Worm (Caenorhabditis elegans): ENCODE data around the gene T03G6.7.
A peak's percentile ranks its signal among the peaks of the same experiment; 100 is the strongest.

Gene T03G6.7

DNA sequence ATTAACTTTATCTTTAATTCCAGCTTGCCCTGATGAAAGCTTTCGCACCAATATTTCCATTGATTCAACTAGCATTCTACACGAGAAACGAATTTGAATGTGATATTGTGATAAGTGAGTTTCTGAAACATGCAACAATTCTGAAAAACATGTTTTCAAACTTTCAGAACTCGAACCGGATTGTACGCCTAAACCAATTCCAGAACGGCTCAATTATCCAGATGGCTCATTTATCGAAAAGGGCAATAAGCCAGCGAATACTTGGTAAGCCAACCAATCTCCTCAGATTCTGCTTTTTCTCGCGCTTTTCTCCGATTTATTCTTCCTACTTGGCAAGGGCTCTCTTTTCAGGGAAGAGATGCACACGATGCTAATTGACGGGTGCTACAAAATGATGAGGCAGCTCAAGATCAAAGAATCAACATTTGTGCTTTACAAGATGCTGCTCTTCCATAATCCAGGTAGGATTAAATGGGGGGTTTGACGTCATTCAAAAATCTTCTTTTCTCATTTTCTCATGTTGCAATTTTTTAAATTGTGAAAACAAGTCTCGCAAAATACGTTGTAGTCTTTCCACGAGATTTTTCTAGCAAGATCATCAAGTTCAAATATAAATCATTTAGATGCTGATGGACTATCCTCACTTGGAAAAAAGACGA is 10.6 kb downstream of the T03G6.7 start:
- TF ChIP-seq ces-1 (GFP tag; optimal IDR thresholded peaks at IDR 0.05) (peak; percentile 40), bed-3 (GFP tag; optimal IDR thresholded peaks at IDR 0.05) (no peak)

DNA sequence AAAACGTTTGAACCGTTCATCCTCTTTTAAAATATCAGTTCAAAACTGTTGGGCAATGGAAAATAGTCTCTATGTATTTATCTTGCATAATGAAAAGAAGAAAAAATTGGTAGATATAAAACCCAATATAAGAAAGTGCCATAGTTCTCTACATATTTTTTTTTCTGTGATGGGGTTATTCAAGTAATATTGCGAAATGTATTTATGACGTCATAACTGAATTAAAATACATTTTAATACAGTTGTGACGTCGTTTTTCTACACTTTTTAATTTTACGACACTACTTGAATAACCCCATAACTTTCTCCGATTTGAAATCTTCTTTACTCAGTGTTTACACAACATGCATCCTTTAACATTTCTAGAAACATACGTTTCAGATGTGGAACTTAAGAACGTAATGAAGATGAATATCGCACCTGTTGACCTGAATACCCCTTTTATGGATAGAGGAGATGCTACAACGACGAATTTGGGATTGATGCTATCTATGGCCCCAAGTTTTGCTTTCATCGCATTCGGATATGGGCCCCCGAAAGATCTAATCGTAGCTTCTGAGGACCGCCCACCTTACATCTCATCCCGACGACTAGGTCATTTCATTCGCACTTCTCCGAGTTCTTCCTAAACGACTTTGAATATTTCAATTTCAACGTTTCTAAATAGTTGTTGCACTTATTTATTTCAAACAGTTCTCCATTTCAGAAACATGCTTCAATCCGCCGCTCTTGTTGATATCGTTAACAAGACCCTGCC is 13.9 kb downstream of the T03G6.7 start, which contains the start of gene T03G6.1:
TSS of gene T03G6.1 (plus strand) at position 707 of the 757 bp plus-strand sequence.
- TF ChIP-seq nhr-237 (tag; optimal IDR thresholded peaks at IDR 0.05) (no peak), M03D4.4 (tag; optimal IDR thresholded peaks at IDR 0.05) (no peak), mep-1 (tag; optimal IDR thresholded peaks at IDR 0.05) (no peak), zip-8 (tag; optimal IDR thresholded peaks at IDR 0.05) (peak; percentile 88), elt-1 (tag; optimal IDR thresholded peaks at IDR 0.05; ENCODE audit: borderline replicate concordance, insufficient read depth) (peak; percentile 72), sem-2 (GFP tag; optimal IDR thresholded peaks at IDR 0.05) (no peak)

DNA sequence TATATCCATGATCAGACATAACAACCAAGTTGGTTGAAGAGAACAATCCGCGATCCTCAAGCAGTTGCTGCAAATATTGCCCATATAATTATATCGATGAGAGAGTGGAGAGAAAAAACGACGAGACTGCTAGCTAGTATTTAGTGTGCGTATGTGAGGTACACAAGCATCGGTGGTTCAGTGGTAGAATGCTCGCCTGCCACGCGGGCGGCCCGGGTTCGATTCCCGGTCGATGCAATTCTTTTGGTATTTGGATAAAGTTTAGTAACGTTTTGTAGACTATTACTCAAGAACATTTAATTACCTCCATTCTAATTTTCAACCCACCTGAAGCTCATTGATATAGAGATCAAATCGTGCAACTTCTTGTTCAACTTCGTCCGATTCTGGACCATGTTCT is 19.2 kb downstream of the T03G6.7 start:
- peak; percentile 39 for TF ChIP-seq unc-62 (GFP tag; optimal IDR thresholded peaks at IDR 0.05)
- peak; percentile 75 for TF ChIP-seq lin-32 (GFP tag; optimal IDR thresholded peaks at IDR 0.05)
- TF ChIP-seq sptf-1 (tag; optimal IDR thresholded peaks at IDR 0.05), result peak; percentile 91
- no peak for TF ChIP-seq nhr-12 (tag; optimal IDR thresholded peaks at IDR 0.05)
- TF ChIP-seq bed-3 (GFP tag; optimal IDR thresholded peaks at IDR 0.05), result peak; percentile 69
- peak; percentile 81 for TF ChIP-seq sem-2 (GFP tag; optimal IDR thresholded peaks at IDR 0.05)
- TF ChIP-seq lsy-2 (tag; optimal IDR thresholded peaks at IDR 0.05), result no peak
- no peak for TF ChIP-seq unc-39 (tag; optimal IDR thresholded peaks at IDR 0.05)
- peak; percentile 89 for TF ChIP-seq mls-2 (tag; optimal IDR thresholded peaks at IDR 0.05)
- TF ChIP-seq pha-4 (tag; optimal IDR thresholded peaks at IDR 0.05), result peak; percentile 72
- no peak for TF ChIP-seq elt-1 (tag; optimal IDR thresholded peaks at IDR 0.05; ENCODE audit: borderline replicate concordance, insufficient read depth)
- peak; percentile 16 for TF ChIP-seq mep-1 (tag; optimal IDR thresholded peaks at IDR 0.05)
- TF ChIP-seq blmp-1 (tag; optimal IDR thresholded peaks at IDR 0.05), result no peak
- peak; percentile 84 for TF ChIP-seq ceh-43 (GFP tag; optimal IDR thresholded peaks at IDR 0.05)
- TF ChIP-seq cnd-1 (tag; optimal IDR thresholded peaks at IDR 0.05), result peak; percentile 86
- no peak for TF ChIP-seq nhr-237 (tag; optimal IDR thresholded peaks at IDR 0.05)
- peak; percentile 24 for TF ChIP-seq ces-1 (GFP tag; optimal IDR thresholded peaks at IDR 0.05)
- TF ChIP-seq hlh-1 (tag; optimal IDR thresholded peaks at IDR 0.05), result no peak
- TF ChIP-seq unc-120 (tag; optimal IDR thresholded peaks at IDR 0.05; ENCODE audit: poor library complexity, severe bottlenecking), result peak; percentile 60
- peak; percentile 58 for TF ChIP-seq ham-2 (GFP tag; optimal IDR thresholded peaks at IDR 0.05)
- TF ChIP-seq elt-3 (tag; optimal IDR thresholded peaks at IDR 0.05), result peak; percentile 32
- TF ChIP-seq mab-5 (tag; optimal IDR thresholded peaks at IDR 0.05), result no peak
- peak; percentile 50 for TF ChIP-seq flh-1 (GFP tag; optimal IDR thresholded peaks at IDR 0.05)
- TF ChIP-seq lin-13 (tag; optimal IDR thresholded peaks at IDR 0.05), result peak; percentile 17
- TF ChIP-seq tbx-8 (GFP tag; optimal IDR thresholded peaks at IDR 0.05), result peak; percentile 78
- no peak for TF ChIP-seq nhr-76 (tag; optimal IDR thresholded peaks at IDR 0.05)
- peak; percentile 87 for TF ChIP-seq drap-1 (GFP tag; optimal IDR thresholded peaks at IDR 0.05)
- no peak for TF ChIP-seq ztf-11 (tag; optimal IDR thresholded peaks at IDR 0.05)
- TF ChIP-seq zip-8 (tag; optimal IDR thresholded peaks at IDR 0.05), result no peak
- no peak for TF ChIP-seq nhr-28 (tag; optimal IDR thresholded peaks at IDR 0.05)
- TF ChIP-seq snpc-4 (tag; optimal IDR thresholded peaks at IDR 0.05), result no peak
- TF ChIP-seq M03D4.4 (tag; optimal IDR thresholded peaks at IDR 0.05), result peak; percentile 88
- TF ChIP-seq ceh-83 (GFP tag; optimal IDR thresholded peaks at IDR 0.05), result peak; percentile 92
- TF ChIP-seq nhr-2 (tag; optimal IDR thresholded peaks at IDR 0.05), result no peak
- TF ChIP-seq ceh-39 (tag; optimal IDR thresholded peaks at IDR 0.05), result no peak
